Fruit fly (Drosophila melanogaster): ENCODE data around the gene CG5151.

- TF ChIP-seq psq (optimal IDR thresholded peaks at IDR 0.05) (no peak), Sin3A (optimal IDR thresholded peaks at IDR 0.05) (no peak), insv (optimal IDR thresholded peaks at IDR 0.05) (no peak), h (optimal IDR thresholded peaks at IDR 0.05) (no peak), ttk (optimal IDR thresholded peaks at IDR 0.05) (no peak), Myc (optimal IDR thresholded peaks at IDR 0.05) (no peak)
Measured at dm6 chr3L:16160420-16161069, 4.0 kb downstream of the CG5151 start.

All from Kc167 (cell line).